Worm (Caenorhabditis elegans) whole organism, L4/young adult: ENCODE results near the gene F21G4.1.

Experiments
- W03F9.2 ChIP-seq: fragments of 150-350 bp; optimal IDR thresholded peaks from 2 replicates; lab custom pipeline; 2014; ENCODE audit warnings: missing biosample characterization, missing genetic modification characterization
- dao-5 ChIP-seq: sonication (generic microtip); optimal IDR thresholded peaks from 2 replicates; lab custom pipeline; 2016; ENCODE audit warnings: missing genotype, missing genetic modification characterization, moderate library complexity, missing compliant biosample characterization
- him-1 ChIP-seq: sonication (generic microtip); optimal IDR thresholded peaks from 2 replicates; lab custom pipeline; 2016; ENCODE audit warnings: missing genotype, missing genetic modification reagents, missing genetic modification characterization, missing compliant biosample characterization

- TF ChIP-seq W03F9.2 (tag; lab: Kevin White, UChicago), result no peak
- no peak for TF ChIP-seq dao-5 (tag; lab: Kevin White, UChicago)
- TF ChIP-seq him-1 (tag; lab: Kevin White, UChicago), result no peak
These were observed 32.8 kb upstream of the F21G4.1 start, which contains the start of gene ugt-23 for ce11 chrX:9924962-9925361.
